Fruit fly (Drosophila melanogaster) whole organism, embryonic: ENCODE results near the gene Ilp6.

Source experiments
- CG10147 ChIP-seq: fragments of 200-800 bp; sonication (Bioruptor generic); optimal IDR thresholded peaks from 2 replicates; lab custom pipeline; 2019; ENCODE audit warnings: missing biosample characterization, mild to moderate bottlenecking, missing genetic modification characterization, moderate library complexity
- CG10274 ChIP-seq: fragments of 200-800 bp; sonication (Bioruptor generic); optimal IDR thresholded peaks from 3 replicates; lab custom pipeline; 2017; ENCODE audit warnings: missing biosample characterization, mild to moderate bottlenecking, missing genetic modification characterization
- CG11085 ChIP-seq: fragments of 200-800 bp; sonication (Bioruptor generic); IDR thresholded peaks from 2 replicates; pipeline ENCODE4 v1.3.6; 2022; ENCODE audit warnings: missing biosample characterization, missing genetic modification characterization
- CG13624 ChIP-seq: fragments of 200-800 bp; sonication (Bioruptor generic); optimal IDR thresholded peaks from 2 replicates; lab custom pipeline; 2016; ENCODE audit warnings: missing biosample characterization, missing genetic modification characterization
- CG14014 ChIP-seq: fragments of 200-800 bp; sonication (Bioruptor generic); IDR thresholded peaks from 2 replicates; pipeline ENCODE4 v1.3.6; 2022; ENCODE audit warnings: missing biosample characterization, missing genetic modification characterization
- CG17186 ChIP-seq: fragments of 200-800 bp; sonication (Bioruptor generic); optimal IDR thresholded peaks from 3 replicates; lab custom pipeline; 2017; ENCODE audit warnings: missing biosample characterization, missing genetic modification reagents, missing genetic modification characterization
- CG17568 ChIP-seq: fragments of 200-800 bp; sonication (Bioruptor generic); optimal IDR thresholded peaks from 2 replicates; lab custom pipeline; 2018; ENCODE audit warnings: missing biosample characterization, mild to moderate bottlenecking, missing genetic modification characterization, moderate library complexity
- CG31224 ChIP-seq: fragments of 200-800 bp; sonication (Bioruptor generic); IDR thresholded peaks from 2 replicates; pipeline ENCODE4 v1.3.6; 2022; ENCODE audit warnings: missing biosample characterization, missing genetic modification characterization
- CG3995 ChIP-seq: fragments of 200-800 bp; sonication (Bioruptor generic); optimal IDR thresholded peaks from 3 replicates; lab custom pipeline; 2016; ENCODE audit warnings: missing biosample characterization, missing genetic modification characterization
- CG43689 ChIP-seq: fragments of 200-800 bp; sonication (Bioruptor generic); IDR thresholded peaks from 2 replicates; pipeline ENCODE4 v1.3.6; 2022; ENCODE audit warnings: missing biosample characterization, missing genetic modification characterization
- CG6791 ChIP-seq: fragments of 200-800 bp; sonication (Bioruptor generic); IDR thresholded peaks from 3 replicates; pipeline ENCODE4 v1.3.6; 2022; ENCODE audit warnings: missing biosample characterization, missing genetic modification characterization; ENCODE audit not compliant: partially characterized antibody
- CG7745 ChIP-seq: fragments of 200-800 bp; sonication (Bioruptor generic); optimal IDR thresholded peaks from 2 replicates; lab custom pipeline; 2018; ENCODE audit warnings: missing biosample characterization, mild to moderate bottlenecking, missing genetic modification characterization, moderate library complexity
- CG7987 ChIP-seq: fragments of 200-800 bp; sonication (Bioruptor generic); optimal IDR thresholded peaks from 2 replicates; lab custom pipeline; 2018; ENCODE audit warnings: missing biosample characterization, mild to moderate bottlenecking, missing genetic modification characterization, moderate library complexity
- CG8478 ChIP-seq: fragments of >200 bp; optimal IDR thresholded peaks from 2 replicates; lab custom pipeline; 2018
- CG8944 ChIP-seq: fragments of 200-800 bp; sonication (Bioruptor generic); optimal IDR thresholded peaks from 3 replicates; lab custom pipeline; 2016; ENCODE audit warnings: missing biosample characterization, missing genetic modification characterization
- CG9727 ChIP-seq: fragments of 200-800 bp; sonication (Bioruptor generic); optimal IDR thresholded peaks from 3 replicates; lab custom pipeline; 2017; ENCODE audit warnings: missing biosample characterization, mild to moderate bottlenecking, missing genetic modification characterization
- CHES-1-like ChIP-seq: fragments of 200-800 bp; sonication (Bioruptor generic); optimal IDR thresholded peaks from 2 replicates; lab custom pipeline; 2016; ENCODE audit warnings: missing biosample characterization, missing genetic modification characterization
- HLH4C ChIP-seq: fragments of 200-800 bp; sonication (Bioruptor generic); IDR thresholded peaks from 3 replicates; pipeline ENCODE4 v1.3.6; 2022; ENCODE audit warnings: missing biosample characterization, missing genetic modification characterization; ENCODE audit not compliant: partially characterized antibody
- HLH54F ChIP-seq: fragments of 200-800 bp; sonication (Bioruptor generic); optimal IDR thresholded peaks from 3 replicates; lab custom pipeline; 2016; ENCODE audit warnings: missing biosample characterization, missing genetic modification characterization
- Myb ChIP-seq: fragments of 200-800 bp; sonication (Bioruptor generic); optimal IDR thresholded peaks from 2 replicates; lab custom pipeline; 2016; ENCODE audit warnings: missing biosample characterization, missing genetic modification characterization
- Nf-YC ChIP-seq: fragments of 200-800 bp; optimal IDR thresholded peaks from 3 replicates; lab custom pipeline; 2019; ENCODE audit warnings: missing biosample characterization, mild to moderate bottlenecking, missing genetic modification characterization, moderate library complexity
- Pdp1 ChIP-seq, 2 experiments: fragments of 200-800 bp; sonication (Bioruptor generic); optimal IDR thresholded peaks; 3 replicates each; lab custom pipeline; 2016; ENCODE audit warnings: missing biosample characterization in 2 of 2, missing genetic modification characterization in 2 of 2, mild to moderate bottlenecking in 1 of 2, moderate library complexity in 1 of 2
- Ssrp ChIP-seq: fragments of 200-800 bp; sonication (Bioruptor generic); optimal IDR thresholded peaks from 2 replicates; lab custom pipeline; 2018; ENCODE audit warnings: missing biosample characterization, mild to moderate bottlenecking, missing genetic modification characterization, moderate library complexity
- btn ChIP-seq: fragments of 200-800 bp; sonication (Bioruptor generic); optimal IDR thresholded peaks from 2 replicates; lab custom pipeline; 2016; ENCODE audit warnings: missing biosample characterization, missing genetic modification characterization
- cas ChIP-seq: fragments of 200-800 bp; sonication (Bioruptor generic); IDR thresholded peaks from 2 replicates; pipeline ENCODE4 v1.3.6; 2022; ENCODE audit warnings: missing biosample characterization, missing genetic modification characterization
- ci ChIP-seq: fragments of 200-800 bp; sonication (Bioruptor generic); IDR thresholded peaks from 3 replicates; pipeline ENCODE4 v1.3.6; 2022; ENCODE audit warnings: missing biosample characterization, missing genetic modification characterization
- croc ChIP-seq: fragments of 200-800 bp; sonication (Bioruptor generic); conservative IDR thresholded peaks from 3 replicates; pipeline ENCODE4 v1.3.6; 2022; ENCODE audit warnings: missing biosample characterization, missing genetic modification characterization
- crp ChIP-seq, 2 experiments: fragments of 200-800 bp; sonication (Bioruptor generic); optimal IDR thresholded peaks; 2 replicates in 1 of 2; 3 replicates in 1 of 2; lab custom pipeline; 2017; ENCODE audit warnings: missing biosample characterization in 2 of 2, missing genetic modification characterization in 2 of 2, mild to moderate bottlenecking in 1 of 2, moderate library complexity in 1 of 2
- cwo ChIP-seq: fragments of 200-800 bp; sonication (Bioruptor generic); optimal IDR thresholded peaks from 3 replicates; lab custom pipeline; 2017; ENCODE audit warnings: missing biosample characterization, missing genetic modification characterization, mild to moderate bottlenecking, moderate library complexity, missing genetic modification reagents
- dmrt99B ChIP-seq: fragments of 200-800 bp; sonication (Bioruptor generic); optimal IDR thresholded peaks from 2 replicates; lab custom pipeline; 2018; ENCODE audit warnings: missing biosample characterization, mild to moderate bottlenecking, missing genetic modification characterization, moderate library complexity
- dysf ChIP-seq: fragments of 200-800 bp; sonication (Bioruptor generic); IDR thresholded peaks from 3 replicates; pipeline ENCODE4 v1.3.6; 2022; ENCODE audit warnings: missing biosample characterization, missing genetic modification characterization
- fd3F ChIP-seq: fragments of 200-800 bp; sonication (Bioruptor generic); optimal IDR thresholded peaks from 2 replicates; lab custom pipeline; 2018; ENCODE audit warnings: missing biosample characterization, mild to moderate bottlenecking, missing genetic modification characterization, moderate library complexity
- fd64A ChIP-seq: fragments of 200-800 bp; sonication (Bioruptor generic); optimal IDR thresholded peaks from 3 replicates; lab custom pipeline; 2018; ENCODE audit warnings: missing biosample characterization, mild to moderate bottlenecking, missing genetic modification characterization
- h ChIP-seq: fragments of >200 bp; optimal IDR thresholded peaks from 2 replicates; lab custom pipeline; 2017
- hb ChIP-seq: fragments of 200-800 bp; sonication (Bioruptor generic); IDR thresholded peaks from 3 replicates; pipeline ENCODE4 v1.3.6; 2022; ENCODE audit warnings: missing biosample characterization, missing genetic modification characterization; ENCODE audit not compliant: partially characterized antibody
- knrl ChIP-seq: fragments of 200-800 bp; sonication (Bioruptor generic); IDR thresholded peaks from 3 replicates; pipeline ENCODE4 v1.3.6; 2022; ENCODE audit warnings: missing biosample characterization, missing genetic modification characterization; ENCODE audit not compliant: partially characterized antibody
- lola ChIP-seq, 3 experiments: fragments of >200 bp in 2 of 3; fragments of 200-800 bp in 1 of 3; sonication (Bioruptor generic) in 1 of 3; optimal IDR thresholded peaks; 2 replicates each; lab custom pipeline; 2017 to 2019; ENCODE audit warnings: missing biosample characterization in 3 of 3, missing genetic modification characterization in 3 of 3, mild to moderate bottlenecking in 1 of 3, moderate library complexity in 1 of 3
- lov ChIP-seq, 2 experiments: fragments of 200-800 bp in 1 of 2; fragments of >200 bp in 1 of 2; sonication (Bioruptor generic) in 1 of 2; IDR thresholded peaks in 1 of 2; optimal IDR thresholded peaks in 1 of 2; 2 replicates in 1 of 2; 3 replicates in 1 of 2; pipeline versions ENCODE4 v1.3.6 to Lab custom; 2017 to 2022; ENCODE audit warnings: missing biosample characterization in 1 of 2, missing genetic modification characterization in 1 of 2
- onecut ChIP-seq: fragments of 200-800 bp; sonication (Bioruptor generic); IDR thresholded peaks from 2 replicates; pipeline ENCODE4 v1.3.6; 2022; ENCODE audit warnings: missing biosample characterization, missing genetic modification characterization
- peb ChIP-seq: fragments of 200-800 bp; sonication (Bioruptor generic); IDR thresholded peaks from 2 replicates; pipeline ENCODE4 v1.3.6; 2022; ENCODE audit warnings: missing biosample characterization, missing genetic modification characterization
- prd ChIP-seq, 3 experiments: fragments of >200 bp in 2 of 3; fragments of 200-800 bp in 1 of 3; sonication (Bioruptor generic) in 1 of 3; optimal IDR thresholded peaks in 2 of 3; IDR thresholded peaks in 1 of 3; 2 replicates in 2 of 3; 3 replicates in 1 of 3; pipeline versions ENCODE4 v1.3.6 to Lab custom; 2017 to 2022; ENCODE audit warnings: missing biosample characterization in 1 of 3, missing genetic modification characterization in 1 of 3
- salm ChIP-seq: fragments of 200-800 bp; sonication (Bioruptor generic); optimal IDR thresholded peaks from 2 replicates; lab custom pipeline; 2018; ENCODE audit warnings: missing biosample characterization, mild to moderate bottlenecking, missing genetic modification characterization
- schlank ChIP-seq: fragments of 200-800 bp; sonication (Bioruptor generic); optimal IDR thresholded peaks from 2 replicates; lab custom pipeline; 2018; ENCODE audit warnings: missing biosample characterization, mild to moderate bottlenecking, missing genetic modification characterization
- scrt ChIP-seq: fragments of 200-800 bp; sonication (Bioruptor generic); optimal IDR thresholded peaks from 2 replicates; lab custom pipeline; 2018; ENCODE audit warnings: missing biosample characterization, mild to moderate bottlenecking, missing genetic modification characterization, moderate library complexity
- sim ChIP-seq: fragments of 200-800 bp; sonication (Bioruptor generic); IDR thresholded peaks from 2 replicates; pipeline ENCODE4 v1.3.6; 2022; ENCODE audit warnings: missing biosample characterization, missing genetic modification characterization
- unpg ChIP-seq: fragments of 200-800 bp; sonication (Bioruptor generic); optimal IDR thresholded peaks from 3 replicates; lab custom pipeline; 2018; ENCODE audit warnings: missing biosample characterization, mild to moderate bottlenecking, missing genetic modification characterization, moderate library complexity
- wdn ChIP-seq: fragments of 200-800 bp; sonication (Bioruptor generic); IDR thresholded peaks from 2 replicates; pipeline ENCODE4 v1.3.6; 2022; ENCODE audit warnings: missing biosample characterization, missing genetic modification characterization
- zen ChIP-seq: fragments of 200-800 bp; sonication (Bioruptor generic); optimal IDR thresholded peaks from 3 replicates; lab custom pipeline; 2018; ENCODE audit warnings: missing biosample characterization, mild to moderate bottlenecking, missing genetic modification characterization, moderate library complexity

The Ilp6 gene

DNA sequence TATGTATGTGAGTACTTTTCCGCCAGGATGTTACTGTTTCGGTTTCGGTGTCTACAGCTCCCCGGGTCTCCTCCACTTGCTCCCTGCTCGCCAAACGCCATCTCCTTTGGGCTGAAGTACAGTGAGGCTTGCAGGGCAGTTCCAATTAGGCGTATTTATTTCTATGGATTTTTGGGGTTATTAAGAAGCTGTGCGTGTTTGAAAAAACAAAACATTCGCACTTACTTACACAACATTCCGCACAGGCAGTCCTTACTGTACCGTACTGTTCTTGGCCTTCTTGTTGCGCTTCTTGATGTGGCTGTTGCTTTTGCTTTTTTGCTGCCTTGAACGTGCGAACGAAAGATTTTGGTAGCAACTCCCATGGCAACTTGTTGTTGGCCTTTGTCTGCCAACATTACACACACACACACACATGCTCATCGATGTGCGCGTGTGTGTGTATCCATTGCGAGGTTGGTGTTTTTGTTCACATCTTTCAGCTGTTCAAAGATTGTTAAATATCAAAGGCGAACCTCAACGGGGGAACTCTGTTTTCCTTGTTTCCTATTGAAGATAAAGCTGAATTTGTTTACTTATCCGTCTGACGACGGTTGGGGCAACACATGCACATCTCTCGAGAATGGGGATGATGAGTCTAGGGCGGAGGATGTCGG lies 12.4 kb downstream of the Ilp6 start (continued):
- TF ChIP-seq Ssrp (tag; lab: Kevin White, UChicago) (peak; percentile 35), Nf-YC (tag; lab: Kevin White, UChicago) (no peak), knrl (GFP tag; lab: Robert Waterston, UW) (no peak), CG10147 (GFP tag; lab: Kevin White, UChicago) (no peak), CG7987 (no peak), CG8478 (no peak), Pdp1 (GFP tag; optimal IDR thresholded peaks at IDR 0.05; lab: Kevin White, UChicago) (peak; percentile 46 to 55), onecut (GFP tag; lab: Robert Waterston, UW) (no peak), CG11085 (GFP tag; lab: Robert Waterston, UW) (no peak), btn (GFP tag; lab: Kevin White, UChicago) (no peak), unpg (GFP tag; lab: Kevin White, UChicago) (peak; percentile 47), CG31224 (GFP tag; lab: Robert Waterston, UW) (no peak), zen (tag; lab: Kevin White, UChicago) (no peak), CG3995 (no peak), prd (optimal IDR thresholded peaks at IDR 0.05; lab: Kevin White, UChicago) (no peak), prd (GFP tag; IDR thresholded peaks at IDR 0.05; lab: Robert Waterston, UW) (peak; percentile 90), CG43689 (no peak), h (lab: Kevin White, UChicago) (no peak), CG9727 (peak; percentile 15), CG7745 (tag; lab: Kevin White, UChicago) (no peak), peb (GFP tag; lab: Robert Waterston, UW) (no peak), HLH54F (peak; percentile 24), hb (GFP tag; lab: Robert Waterston, UW) (no peak), CHES-1-like (GFP tag; lab: Kevin White, UChicago) (peak; percentile 62), dmrt99B (peak; percentile 52), CG10274 (GFP tag; lab: Kevin White, UChicago) (no peak), Myb (GFP tag; lab: Kevin White, UChicago) (peak; percentile 19), ci (GFP tag; lab: Robert Waterston, UW) (peak; percentile 82), crp (GFP tag; optimal IDR thresholded peaks at IDR 0.05; lab: Kevin White, UChicago) (no peak), salm (no peak), sim (GFP tag; lab: Robert Waterston, UW) (no peak), wdn (GFP tag; lab: Robert Waterston, UW) (0 out of 2 replicates have a peak, but pooled peaks have one; percentile 23), schlank (tag; lab: Kevin White, UChicago) (peak; percentile 32), CG8944 (GFP tag; lab: Kevin White, UChicago) (peak; percentile 59), lola (GFP tag; optimal IDR thresholded peaks at IDR 0.05; lab: Kevin White, UChicago) (peak in 1 of 3 experiments; percentile 31), cwo (peak; percentile 5), lov (optimal IDR thresholded peaks at IDR 0.05; lab: Kevin White, UChicago) (no peak), lov (GFP tag; IDR thresholded peaks at IDR 0.05; lab: Robert Waterston, UW) (0 out of 3 replicates have a peak, but pooled peaks have one; percentile 56), dysf (GFP tag; lab: Robert Waterston, UW) (peak; percentile 63), CG17186 (GFP tag; lab: Kevin White, UChicago) (no peak), scrt (peak; percentile 82), fd3F (peak; percentile 23), HLH4C (GFP tag; lab: Robert Waterston, UW) (no peak), CG13624 (GFP tag; lab: Kevin White, UChicago) (peak; percentile 45), croc (GFP tag; lab: Robert Waterston, UW) (no peak), cas (GFP tag; lab: Robert Waterston, UW) (no peak), CG6791 (GFP tag; lab: Robert Waterston, UW) (no peak), CG14014 (GFP tag; lab: Robert Waterston, UW) (peak; percentile 76), fd64A (GFP tag; lab: Kevin White, UChicago) (no peak), CG17568 (GFP tag; lab: Kevin White, UChicago) (no peak)
